Fruit fly (Drosophila melanogaster): Measurements from ENCODE around the gene pll.
A peak's percentile ranks its signal among the peaks of the same experiment; 100 is the strongest.

The pll gene

dm6 chr3R:27273118-27274062 lies 20.4 kb upstream of the pll start, which contains the start of gene CG5934:
Gene CG5934, plus strand, starts transcription at chr3R:27273705.
- TF ChIP-seq CTCF (optimal IDR thresholded peaks at IDR 0.05) = peak in 1 of 2 experiments; percentile 3
- TF ChIP-seq CG8478 (optimal IDR thresholded peaks at IDR 0.05) = no peak

- no peak for TF ChIP-seq CTCF (optimal IDR thresholded peaks at IDR 0.05)
- TF ChIP-seq CG8478 (optimal IDR thresholded peaks at IDR 0.05) = no peak
These were observed 19.3 kb upstream of the pll start for dm6 chr3R:27272233-27272632.

dm6 chr3R:27270379-27271266 lies 17.6 kb upstream of the pll start:
- no peak for TF ChIP-seq CG8478 (optimal IDR thresholded peaks at IDR 0.05)
- TF ChIP-seq CTCF (optimal IDR thresholded peaks at IDR 0.05) = no peak

- no peak for TF ChIP-seq CG8478 (optimal IDR thresholded peaks at IDR 0.05)
These were observed 12.3 kb upstream of the pll start, which contains the start of the genes CG14262 and CG14260 for dm6 chr3R:27265330-27265729. Gene CG14262, minus strand, starts transcription at chr3R:27265430. Gene CG14260, plus strand, starts transcription at chr3R:27265457.

- TF ChIP-seq CTCF (optimal IDR thresholded peaks at IDR 0.05) (peak; percentile 24 to 33), CG8478 (optimal IDR thresholded peaks at IDR 0.05) (no peak)
These were observed 10.6 kb upstream of the pll start, which contains the start of gene woc for dm6 chr3R:27263434-27264215. Gene woc, minus strand, starts transcription at chr3R:27264055.

dm6 chr3R:27253921-27254376 lies 967 bp upstream of the pll start:
- no peak for TF ChIP-seq CG8478 (optimal IDR thresholded peaks at IDR 0.05)
- no peak for TF ChIP-seq CTCF (optimal IDR thresholded peaks at IDR 0.05)

- TF ChIP-seq CTCF (optimal IDR thresholded peaks at IDR 0.05) (no peak), CG8478 (optimal IDR thresholded peaks at IDR 0.05) (no peak)
These were observed 2.1 kb downstream of the pll start, which contains the start of the genes TTLL6B and TfIIA-L for dm6 chr3R:27250907-27251306. Gene TTLL6B, minus strand, starts transcription at chr3R:27251007. Gene TfIIA-L, plus strand, starts transcription at chr3R:27251112.

dm6 chr3R:27247892-27248291 lies 5.1 kb downstream of the pll start, which contains the start of gene CG5984:
Gene CG5984, minus strand, starts transcription at chr3R:27247992.
- no peak for TF ChIP-seq CTCF (optimal IDR thresholded peaks at IDR 0.05)
- TF ChIP-seq CG8478 (optimal IDR thresholded peaks at IDR 0.05) = no peak

dm6 chr3R:27246264-27246663 lies 6.7 kb downstream of the pll start:
- no peak for TF ChIP-seq CG8478 (optimal IDR thresholded peaks at IDR 0.05)
- TF ChIP-seq CTCF (optimal IDR thresholded peaks at IDR 0.05) = no peak

- TF ChIP-seq CG8478 (optimal IDR thresholded peaks at IDR 0.05) (no peak), CTCF (optimal IDR thresholded peaks at IDR 0.05) (no peak)
These were observed 7.6 kb downstream of the pll start for dm6 chr3R:27245401-27245757.

- TF ChIP-seq CG8478 (optimal IDR thresholded peaks at IDR 0.05) = peak; percentile 11
- TF ChIP-seq CTCF (optimal IDR thresholded peaks at IDR 0.05) = peak; percentile 53 to 65
These were observed 8.1 kb downstream of the pll start, which contains the start of gene CG18766 for dm6 chr3R:27244742-27245400. Gene CG18766, minus strand, starts transcription at chr3R:27245249.

- no peak for TF ChIP-seq CTCF (optimal IDR thresholded peaks at IDR 0.05)
- no peak for TF ChIP-seq CG8478 (optimal IDR thresholded peaks at IDR 0.05)
These were observed 8.6 kb downstream of the pll start for dm6 chr3R:27244412-27244741.

dm6 chr3R:27240967-27241366 lies 12.0 kb downstream of the pll start, which contains the start of gene CG17991:
Gene CG17991, plus strand, starts transcription at chr3R:27241267.
- TF ChIP-seq CTCF (optimal IDR thresholded peaks at IDR 0.05) = no peak
- no peak for TF ChIP-seq CG8478 (optimal IDR thresholded peaks at IDR 0.05)

Measured in S2 (cell line).